Fruit fly (Drosophila melanogaster) whole organism, wandering third instar larva: ENCODE data around the gene Blm.
A peak's percentile ranks its signal among the peaks of the same experiment; 100 is the strongest.

Experiments used
- Abd-B ChIP-seq: fragments of >200 bp; optimal IDR thresholded peaks from 2 replicates; lab custom pipeline; 2017; ENCODE audit warnings: missing biosample characterization, missing genetic modification characterization
- CG32264 ChIP-seq: fragments of 200-800 bp; sonication (Bioruptor generic); optimal IDR thresholded peaks from 2 replicates; lab custom pipeline; 2016; ENCODE audit warnings: missing biosample characterization, missing genetic modification characterization
- CG9705 ChIP-seq: fragments of 200-800 bp; sonication (Bioruptor generic); optimal IDR thresholded peaks from 2 replicates; lab custom pipeline; 2018; ENCODE audit warnings: missing biosample characterization, mild to moderate bottlenecking, missing genetic modification characterization
- CrebA ChIP-seq: fragments of 200-800 bp; sonication (Bioruptor generic); optimal IDR thresholded peaks from 2 replicates; lab custom pipeline; 2016; ENCODE audit warnings: missing biosample characterization, mild to moderate bottlenecking, missing genetic modification characterization, borderline replicate concordance
- Dfd ChIP-seq: fragments of >200 bp; optimal IDR thresholded peaks from 2 replicates; lab custom pipeline; 2017; ENCODE audit warnings: missing biosample characterization, missing genetic modification characterization
- Dif ChIP-seq: fragments of 200-275, 200-300 bp; sonication (Bioruptor generic); optimal IDR thresholded peaks from 2 replicates; lab custom pipeline; 2018; ENCODE audit warnings: missing biosample characterization, missing genetic modification characterization; ENCODE audit not compliant: partially characterized antibody
- HLH106 ChIP-seq: fragments of 200-800 bp; optimal IDR thresholded peaks from 3 replicates; lab custom pipeline; 2019; ENCODE audit warnings: missing biosample characterization, mild to moderate bottlenecking, missing genetic modification characterization, moderate library complexity
- Hnf4 ChIP-seq: fragments of 200-800 bp; sonication (Bioruptor generic); optimal IDR thresholded peaks from 2 replicates; lab custom pipeline; 2016; ENCODE audit warnings: missing biosample characterization, mild to moderate bottlenecking, missing genetic modification characterization
- Hr78 ChIP-seq: fragments of >200 bp; optimal IDR thresholded peaks from 2 replicates; lab custom pipeline; 2017; ENCODE audit warnings: missing biosample characterization, missing genetic modification characterization
- Hr83 ChIP-seq: fragments of 200-300 bp; sonication (Bioruptor generic); optimal IDR thresholded peaks from 2 replicates; lab custom pipeline; 2016; ENCODE audit warnings: missing biosample characterization, mild to moderate bottlenecking, missing genetic modification characterization, moderate library complexity; ENCODE audit not compliant: poor library complexity, severe bottlenecking
- Jra ChIP-seq: sonication (Bioruptor generic); optimal IDR thresholded peaks from 2 replicates; lab custom pipeline; 2016; ENCODE audit warnings: missing biosample characterization, missing genetic modification characterization
- Mio ChIP-seq: sonication (Bioruptor generic); optimal IDR thresholded peaks from 2 replicates; lab custom pipeline; 2016; ENCODE audit warnings: missing biosample characterization, missing genetic modification characterization
- Myc ChIP-seq: fragments of >200 bp; optimal IDR thresholded peaks from 2 replicates; lab custom pipeline; 2017
- N ChIP-seq: fragments of >200 bp; optimal IDR thresholded peaks from 2 replicates; lab custom pipeline; 2018; ENCODE audit warnings: missing biosample characterization, missing external identifiers, missing genetic modification characterization
- OdsH ChIP-seq: fragments of 200-800 bp; sonication (Bioruptor generic); optimal IDR thresholded peaks from 2 replicates; lab custom pipeline; 2016; ENCODE audit warnings: missing biosample characterization, mild to moderate bottlenecking, missing genetic modification characterization
- Rel ChIP-seq, 2 experiments: fragments of 200-800 bp; sonication (Bioruptor generic) in 1 of 2; optimal IDR thresholded peaks; 2 replicates in 1 of 2; 3 replicates in 1 of 2; lab custom pipeline; 2016 to 2019; ENCODE audit warnings: mild to moderate bottlenecking in 2 of 2, missing biosample characterization in 2 of 2, missing genetic modification characterization in 2 of 2, moderate library complexity in 1 of 2
- Sp1 ChIP-seq: fragments of 200-800 bp; sonication (Bioruptor generic); optimal IDR thresholded peaks from 3 replicates; lab custom pipeline; 2019; ENCODE audit warnings: missing biosample characterization, mild to moderate bottlenecking, missing genetic modification characterization, moderate library complexity
- Vsx2 ChIP-seq: fragments of 200-300, 225-300 bp; sonication (Bioruptor generic); optimal IDR thresholded peaks from 2 replicates; lab custom pipeline; 2018; ENCODE audit warnings: missing biosample characterization, missing genetic modification characterization; ENCODE audit not compliant: partially characterized antibody
- br ChIP-seq: fragments of 200-800 bp; sonication (Bioruptor generic); optimal IDR thresholded peaks from 2 replicates; lab custom pipeline; 2016; ENCODE audit warnings: missing biosample characterization, missing genetic modification characterization
- brk ChIP-seq: fragments of 200-800 bp; sonication (Bioruptor generic); optimal IDR thresholded peaks from 2 replicates; lab custom pipeline; 2016; ENCODE audit warnings: missing biosample characterization, mild to moderate bottlenecking, missing genetic modification characterization
- dl ChIP-seq, 2 experiments: fragments of 175-275, 200-275 bp in 1 of 2; fragments of 200-275 bp in 1 of 2; sonication (Bioruptor generic); optimal IDR thresholded peaks; lab custom pipeline; 2018; ENCODE audit warnings: mild to moderate bottlenecking in 2 of 2, missing biosample characterization in 2 of 2, missing genetic modification characterization in 2 of 2, moderate library complexity in 2 of 2; ENCODE audit not compliant: partially characterized antibody in 2 of 2, insufficient read depth in 1 of 2
- dmrt93B ChIP-seq: fragments of 200-800 bp; sonication (Bioruptor generic); optimal IDR thresholded peaks from 2 replicates; lab custom pipeline; 2018; ENCODE audit warnings: missing biosample characterization, mild to moderate bottlenecking, missing genetic modification characterization
- dsf ChIP-seq: sonication (Bioruptor generic); optimal IDR thresholded peaks from 2 replicates; lab custom pipeline; 2016; ENCODE audit warnings: missing biosample characterization, missing genetic modification characterization, borderline replicate concordance
- ey ChIP-seq: fragments of 200-800 bp; sonication (Bioruptor generic); optimal IDR thresholded peaks from 2 replicates; lab custom pipeline; 2016; ENCODE audit warnings: missing biosample characterization, missing genetic modification characterization
- foxo ChIP-seq, 2 experiments: fragments of 200-800 bp; sonication (Bioruptor generic); optimal IDR thresholded peaks; 2 replicates in 1 of 2; 3 replicates in 1 of 2; lab custom pipeline; 2016 to 2017; ENCODE audit warnings: missing biosample characterization in 2 of 2, missing genetic modification characterization in 2 of 2
- fru ChIP-seq: fragments of 200-800 bp; sonication (Bioruptor generic); optimal IDR thresholded peaks from 3 replicates; lab custom pipeline; 2016; ENCODE audit warnings: missing biosample characterization, mild to moderate bottlenecking, missing genetic modification characterization
- h ChIP-seq: fragments of 200-800 bp; sonication (Bioruptor generic); optimal IDR thresholded peaks from 3 replicates; lab custom pipeline; 2016; ENCODE audit warnings: missing biosample characterization, mild to moderate bottlenecking, missing genetic modification characterization
- jim ChIP-seq: fragments of 175-275, 200-325 bp; sonication (Bioruptor generic); optimal IDR thresholded peaks from 2 replicates; lab custom pipeline; 2016; ENCODE audit warnings: missing biosample characterization, mild to moderate bottlenecking, missing genetic modification characterization
- lola ChIP-seq: fragments of >200 bp; optimal IDR thresholded peaks from 2 replicates; lab custom pipeline; 2017; ENCODE audit warnings: missing biosample characterization, missing genetic modification characterization
- pan ChIP-seq: fragments of >200 bp; optimal IDR thresholded peaks from 2 replicates; lab custom pipeline; 2017
- psq ChIP-seq: fragments of 200-800 bp; sonication (Bioruptor generic); optimal IDR thresholded peaks from 3 replicates; lab custom pipeline; 2017; ENCODE audit warnings: missing biosample characterization, mild to moderate bottlenecking, missing genetic modification characterization, moderate library complexity
- rgr ChIP-seq: fragments of 200-800 bp; sonication (Bioruptor generic); optimal IDR thresholded peaks from 3 replicates; lab custom pipeline; 2016; ENCODE audit warnings: missing biosample characterization, mild to moderate bottlenecking, missing genetic modification characterization
- sage ChIP-seq: fragments of 200-800 bp; sonication (Bioruptor generic); optimal IDR thresholded peaks from 2 replicates; lab custom pipeline; 2016; ENCODE audit warnings: missing biosample characterization, mild to moderate bottlenecking, missing genetic modification characterization
- sv ChIP-seq: fragments of 200-800 bp; sonication (Bioruptor generic); optimal IDR thresholded peaks from 3 replicates; lab custom pipeline; 2016; ENCODE audit warnings: missing biosample characterization, missing genetic modification characterization
- tai ChIP-seq: sonication (Bioruptor generic); optimal IDR thresholded peaks from 2 replicates; lab custom pipeline; 2016; ENCODE audit warnings: missing biosample characterization, missing genetic modification characterization
- usp ChIP-seq: fragments of >200 bp; optimal IDR thresholded peaks from 2 replicates; lab custom pipeline; 2017; ENCODE audit warnings: missing biosample characterization, missing genetic modification characterization
- woc ChIP-seq: sonication (Bioruptor generic); optimal IDR thresholded peaks from 2 replicates; lab custom pipeline; 2016; ENCODE audit warnings: missing biosample characterization, mild to moderate bottlenecking, missing genetic modification characterization

The Blm gene

DNA sequence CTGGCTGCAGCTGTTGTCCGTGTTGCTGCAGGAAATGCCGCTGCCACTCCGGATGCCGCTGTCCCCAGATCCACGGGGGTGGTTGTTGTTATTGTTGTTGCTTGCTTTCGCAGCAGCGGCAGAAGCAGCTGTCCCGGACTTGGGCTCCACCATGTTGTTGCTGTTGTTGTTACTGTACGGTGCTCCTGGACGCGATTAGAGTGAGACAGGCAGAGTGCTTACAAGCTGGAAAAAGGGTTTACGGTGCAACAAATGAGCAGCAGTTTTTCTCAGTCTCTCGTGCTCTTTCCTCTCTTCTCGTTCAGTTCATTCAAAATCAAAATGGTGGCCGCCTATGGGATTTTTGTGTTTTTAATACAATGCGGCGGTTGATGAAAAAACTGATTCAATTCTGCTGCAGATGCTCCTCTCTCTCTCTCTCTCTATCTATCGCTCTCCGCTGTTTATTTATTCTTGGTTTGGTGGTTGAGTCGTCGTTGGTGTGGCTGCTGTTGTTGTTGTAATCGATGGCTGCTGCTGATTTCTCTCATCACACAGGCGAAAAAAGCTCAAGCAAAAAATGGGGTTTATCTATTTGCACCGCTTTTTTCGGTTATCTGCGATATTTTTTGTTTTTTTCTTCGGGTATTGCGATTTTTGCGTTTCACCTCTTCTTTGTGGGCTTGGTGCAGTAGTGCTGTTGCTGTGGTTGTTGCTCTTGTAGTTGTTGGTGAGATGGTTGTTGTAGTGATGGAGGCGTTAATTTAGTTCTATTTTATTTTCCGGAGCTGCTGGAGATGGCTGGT, 22.1 kb upstream of the Blm start:
- TF ChIP-seq Rel (GFP tag; optimal IDR thresholded peaks at IDR 0.05; lab: Kevin White, UChicago) (no peak), Rel (tag; optimal IDR thresholded peaks at IDR 0.05; lab: Kevin White, UChicago) (peak; percentile 55), Hr83 (GFP tag; lab: Kevin White, UChicago) (no peak), psq (GFP tag; lab: Kevin White, UChicago) (peak; percentile 26), woc (GFP tag; lab: Kevin White, UChicago) (no peak), rgr (GFP tag; lab: Kevin White, UChicago) (no peak), Dif (GFP tag; lab: Kevin White, UChicago) (no peak)

dm6 chr3R:11762500-11762899, 20.9 kb upstream of the Blm start:
- TF ChIP-seq Jra (GFP tag; lab: Kevin White, UChicago) (no peak), h (GFP tag; lab: Kevin White, UChicago) (no peak), Hr83 (GFP tag; lab: Kevin White, UChicago) (no peak), Rel (GFP tag; optimal IDR thresholded peaks at IDR 0.05; lab: Kevin White, UChicago) (no peak), Rel (tag; optimal IDR thresholded peaks at IDR 0.05; lab: Kevin White, UChicago) (peak; percentile 29)

DNA sequence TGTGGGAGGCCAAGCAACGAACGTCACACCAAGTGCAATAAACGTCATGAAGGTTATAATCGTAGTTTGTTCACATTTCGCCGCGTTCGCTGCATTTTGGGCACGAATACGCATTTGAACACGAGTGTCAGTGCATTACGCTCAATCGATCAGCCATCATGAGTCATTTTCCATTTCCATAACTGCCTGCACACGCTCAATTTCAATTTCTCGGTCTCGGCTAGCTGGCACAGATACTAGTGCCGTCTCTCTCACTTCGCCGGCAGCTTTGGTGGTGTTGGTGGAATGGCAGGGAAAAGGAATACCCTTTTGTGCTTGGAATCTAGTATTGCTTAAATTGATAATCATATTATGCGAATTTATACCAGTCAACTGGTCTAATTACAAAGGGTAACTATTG, 20.1 kb upstream of the Blm start:
- TF ChIP-seq rgr (GFP tag; lab: Kevin White, UChicago) (peak; percentile 85), brk (GFP tag; lab: Kevin White, UChicago) (no peak), Rel (GFP tag; optimal IDR thresholded peaks at IDR 0.05; lab: Kevin White, UChicago) (no peak), Rel (tag; optimal IDR thresholded peaks at IDR 0.05; lab: Kevin White, UChicago) (peak; percentile 36)

DNA sequence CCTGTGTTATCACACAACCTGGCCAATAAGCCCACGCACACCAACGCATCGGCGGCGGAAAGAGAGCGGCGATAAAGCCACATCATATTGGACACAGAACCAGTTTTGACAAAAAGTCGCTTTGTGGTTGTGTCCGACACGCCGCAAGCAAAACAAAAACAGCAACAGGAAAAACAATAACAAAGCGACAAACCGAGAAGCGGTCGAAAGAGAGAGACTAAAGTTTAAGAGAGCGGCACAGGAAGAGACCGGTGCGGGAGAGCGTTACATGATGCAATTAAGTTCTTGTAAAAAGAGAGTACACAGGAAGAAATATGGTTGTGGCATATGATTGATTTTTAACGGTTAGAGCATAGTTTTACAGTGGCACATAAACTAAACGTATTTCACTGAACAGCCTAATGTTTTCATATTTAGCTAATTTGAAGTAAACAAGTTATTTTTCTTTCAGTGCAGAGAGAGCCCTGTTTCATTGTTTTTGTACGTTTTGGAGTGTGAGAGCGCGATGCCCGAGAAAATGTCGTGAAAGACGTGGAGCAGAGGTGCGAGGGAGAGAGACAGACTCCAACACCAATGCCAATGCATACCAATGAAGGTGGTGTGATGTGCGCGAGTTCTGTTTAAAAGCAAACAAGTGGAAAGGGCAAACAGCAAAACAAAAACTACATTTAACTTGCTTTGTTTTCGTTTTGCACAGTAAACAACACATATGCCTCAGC, 19.2 kb upstream of the Blm start:
- TF ChIP-seq CrebA (GFP tag; lab: Kevin White, UChicago), result peak; percentile 98
- peak; percentile 99 for TF ChIP-seq Hr83 (GFP tag; lab: Kevin White, UChicago)
- TF ChIP-seq lola (GFP tag; lab: Kevin White, UChicago), result no peak
- TF ChIP-seq Dfd (GFP tag; lab: Kevin White, UChicago), result peak; percentile 97
- peak; percentile 100 for TF ChIP-seq ey (GFP tag; lab: Kevin White, UChicago)
- TF ChIP-seq Dif (GFP tag; lab: Kevin White, UChicago), result peak; percentile 30
- peak; percentile 100 for TF ChIP-seq CG9705
- peak; percentile 99 for TF ChIP-seq tai (GFP tag; lab: Kevin White, UChicago)
- TF ChIP-seq woc (GFP tag; lab: Kevin White, UChicago), result peak; percentile 100
- peak; percentile 100 for TF ChIP-seq CG32264
- peak; percentile 20 for TF ChIP-seq Hr78 (GFP tag; lab: Kevin White, UChicago)
- peak; percentile 97 for TF ChIP-seq Mio (GFP tag; lab: Kevin White, UChicago)
- TF ChIP-seq sage (GFP tag; lab: Kevin White, UChicago), result peak; percentile 99
- peak; percentile 100 for TF ChIP-seq psq (GFP tag; lab: Kevin White, UChicago)
- peak; percentile 100 for TF ChIP-seq sv (GFP tag; lab: Kevin White, UChicago)
- peak; percentile 100 for TF ChIP-seq Hnf4
- TF ChIP-seq rgr (GFP tag; lab: Kevin White, UChicago), result peak; percentile 100
- peak; percentile 53 to 82 for TF ChIP-seq dl (GFP tag; optimal IDR thresholded peaks at IDR 0.05; lab: Kevin White, UChicago; ENCODE audit: insufficient read depth in 1 of 2, partially characterized antibody in 2 of 2)
- TF ChIP-seq Abd-B (GFP tag; lab: Kevin White, UChicago), result no peak
- TF ChIP-seq h (GFP tag; lab: Kevin White, UChicago), result peak; percentile 100
- TF ChIP-seq N (GFP tag; lab: Kevin White, UChicago), result no peak
- TF ChIP-seq Myc (lab: Kevin White, UChicago), result no peak
- peak; percentile 99 for TF ChIP-seq dmrt93B (GFP tag; lab: Kevin White, UChicago)
- TF ChIP-seq Vsx2 (GFP tag; lab: Kevin White, UChicago), result peak; percentile 28
- peak; percentile 100 for TF ChIP-seq Sp1 (GFP tag; lab: Kevin White, UChicago)
- peak; percentile 99 for TF ChIP-seq Rel (GFP tag; optimal IDR thresholded peaks at IDR 0.05; lab: Kevin White, UChicago)
- peak; percentile 96 for TF ChIP-seq Rel (tag; optimal IDR thresholded peaks at IDR 0.05; lab: Kevin White, UChicago)
- TF ChIP-seq HLH106 (tag; lab: Kevin White, UChicago), result peak; percentile 100
- TF ChIP-seq usp (GFP tag; lab: Kevin White, UChicago), result no peak
- TF ChIP-seq brk (GFP tag; lab: Kevin White, UChicago), result peak; percentile 99
- peak; percentile 79 for TF ChIP-seq jim (GFP tag; lab: Kevin White, UChicago)
- TF ChIP-seq fru (GFP tag; lab: Kevin White, UChicago), result peak; percentile 100
- peak; percentile 99 to 100 for TF ChIP-seq foxo (GFP tag; optimal IDR thresholded peaks at IDR 0.05; lab: Kevin White, UChicago)
- peak; percentile 100 for TF ChIP-seq br (GFP tag; lab: Kevin White, UChicago)
- TF ChIP-seq pan (lab: Kevin White, UChicago), result no peak
- TF ChIP-seq OdsH, result peak; percentile 100
- peak; percentile 99 for TF ChIP-seq Jra (GFP tag; lab: Kevin White, UChicago)
- peak; percentile 99 for TF ChIP-seq dsf (GFP tag; lab: Kevin White, UChicago)
